Fruit fly (Drosophila melanogaster) whole organism, embryonic: Measurements from ENCODE around the gene Rpp20.

Source experiments
- Adf1 ChIP-seq: fragments of 200-800 bp; sonication (Bioruptor generic); IDR thresholded peaks from 2 replicates; pipeline ENCODE4 v1.3.6; 2022; ENCODE audit warnings: missing biosample characterization, missing genetic modification characterization
- Aef1 ChIP-seq: fragments of 200-800 bp; sonication (Bioruptor generic); IDR thresholded peaks from 3 replicates; pipeline ENCODE4 v1.3.6; 2022; ENCODE audit warnings: missing biosample characterization, missing genetic modification characterization
- Awh ChIP-seq: fragments of 200-800 bp; sonication (Bioruptor generic); IDR thresholded peaks from 2 replicates; pipeline ENCODE4, ENCODE4 v1.3.6; 2022; ENCODE audit warnings: missing biosample characterization, missing genetic modification characterization
- CG10462 ChIP-seq: fragments of 200-800 bp; sonication (Bioruptor generic); optimal IDR thresholded peaks from 2 replicates; lab custom pipeline; 2016; ENCODE audit warnings: missing biosample characterization, missing genetic modification characterization
- CG11093 ChIP-seq: fragments of 200-800 bp; sonication (Bioruptor generic); IDR thresholded peaks from 3 replicates; pipeline ENCODE4 v1.3.6; 2022; ENCODE audit warnings: missing biosample characterization, missing genetic modification characterization
- CG11504 ChIP-seq: fragments of 200-800 bp; sonication (Bioruptor generic); optimal IDR thresholded peaks from 3 replicates; lab custom pipeline; 2019; ENCODE audit warnings: missing biosample characterization, mild to moderate bottlenecking, missing genetic modification characterization, moderate library complexity
- CG11723 ChIP-seq: fragments of 200-800 bp; sonication (Bioruptor generic); optimal IDR thresholded peaks from 2 replicates; lab custom pipeline; 2017; ENCODE audit warnings: missing biosample characterization, mild to moderate bottlenecking, missing genetic modification characterization
- CG12299 ChIP-seq: fragments of 200-800 bp; sonication (Bioruptor generic); optimal IDR thresholded peaks from 2 replicates; lab custom pipeline; 2018; ENCODE audit warnings: missing biosample characterization, mild to moderate bottlenecking, missing genetic modification characterization
- CG12769 ChIP-seq: fragments of 200-800 bp; sonication (Bioruptor generic); optimal IDR thresholded peaks from 2 replicates; lab custom pipeline; 2019; ENCODE audit warnings: missing biosample characterization, mild to moderate bottlenecking, missing genetic modification characterization, moderate library complexity
- CG15011 ChIP-seq: fragments of 200-800 bp; sonication (Bioruptor generic); optimal IDR thresholded peaks from 3 replicates; lab custom pipeline; 2018; ENCODE audit warnings: missing biosample characterization, mild to moderate bottlenecking, missing genetic modification characterization
- CG17328 ChIP-seq: fragments of 200-800 bp; sonication (Bioruptor generic); IDR thresholded peaks from 2 replicates; pipeline ENCODE4 v1.3.6; 2022; ENCODE audit warnings: missing biosample characterization, missing genetic modification characterization
- CG3281 ChIP-seq: fragments of 200-800 bp; sonication (Bioruptor generic); optimal IDR thresholded peaks from 3 replicates; lab custom pipeline; 2017; ENCODE audit warnings: missing biosample characterization, mild to moderate bottlenecking, missing genetic modification characterization
- CG4404 ChIP-seq: fragments of 200-800 bp; sonication (Bioruptor generic); IDR thresholded peaks from 2 replicates; pipeline ENCODE4 v1.3.6; 2022; ENCODE audit warnings: missing biosample characterization, missing genetic modification characterization
- CG4820 ChIP-seq: fragments of 200-800 bp; sonication (Bioruptor generic); optimal IDR thresholded peaks from 3 replicates; lab custom pipeline; 2016; ENCODE audit warnings: missing biosample characterization, missing genetic modification characterization
- CG6175 ChIP-seq: fragments of 200-800 bp; sonication (Bioruptor generic); IDR thresholded peaks from 3 replicates; pipeline ENCODE4 v1.3.6; 2022; ENCODE audit warnings: missing biosample characterization, missing genetic modification characterization
- CG6254 ChIP-seq: fragments of 200-800 bp; sonication (Bioruptor generic); optimal IDR thresholded peaks from 3 replicates; lab custom pipeline; 2017; ENCODE audit warnings: mild to moderate bottlenecking, missing biosample characterization, missing genetic modification reagents, missing genetic modification characterization
- CG7372 ChIP-seq: fragments of 200-800 bp; sonication (Bioruptor generic); IDR thresholded peaks from 2 replicates; pipeline ENCODE4 v1.3.6; 2022; ENCODE audit warnings: missing biosample characterization, missing genetic modification characterization
- CG8281 ChIP-seq: fragments of 200-800 bp; sonication (Bioruptor generic); optimal IDR thresholded peaks from 2 replicates; lab custom pipeline; 2018; ENCODE audit warnings: missing biosample characterization, mild to moderate bottlenecking, missing genetic modification characterization, moderate library complexity
- CG9609 ChIP-seq: fragments of 200-800 bp; sonication (Bioruptor generic); optimal IDR thresholded peaks from 3 replicates; lab custom pipeline; 2016; ENCODE audit warnings: missing biosample characterization, missing genetic modification characterization
- CHES-1-like ChIP-seq: fragments of 200-800 bp; sonication (Bioruptor generic); optimal IDR thresholded peaks from 2 replicates; lab custom pipeline; 2016; ENCODE audit warnings: missing biosample characterization, missing genetic modification characterization
- Ets97D ChIP-seq: fragments of 200-800 bp; sonication (Bioruptor generic); optimal IDR thresholded peaks from 3 replicates; lab custom pipeline; 2016; ENCODE audit warnings: missing biosample characterization, missing genetic modification characterization
- Hr51 ChIP-seq, 2 experiments: fragments of 200-800 bp; sonication (Bioruptor generic); optimal IDR thresholded peaks; 2 replicates in 1 of 2; 3 replicates in 1 of 2; lab custom pipeline; 2016 to 2018; ENCODE audit warnings: missing biosample characterization in 2 of 2, missing genetic modification characterization in 2 of 2, mild to moderate bottlenecking in 1 of 2, moderate library complexity in 1 of 2
- Mad ChIP-seq: fragments of 200-800 bp; sonication (Bioruptor generic); optimal IDR thresholded peaks from 2 replicates; lab custom pipeline; 2016; ENCODE audit warnings: missing biosample characterization, missing genetic modification characterization
- Mrtf ChIP-seq: fragments of 200-800 bp; sonication (Bioruptor generic); IDR thresholded peaks from 3 replicates; pipeline ENCODE4 v1.3.6; 2022; ENCODE audit warnings: missing biosample characterization, missing genetic modification characterization
- Nf-YB ChIP-seq: fragments of 200-800 bp; sonication (Bioruptor generic); optimal IDR thresholded peaks from 3 replicates; lab custom pipeline; 2019; ENCODE audit warnings: missing biosample characterization, mild to moderate bottlenecking, missing genetic modification characterization, moderate library complexity
- Oaz ChIP-seq: fragments of 200-800 bp; sonication (Bioruptor generic); IDR thresholded peaks from 2 replicates; pipeline ENCODE4 v1.3.6; 2022; ENCODE audit warnings: missing biosample characterization, missing genetic modification characterization
- Vsx1 ChIP-seq: fragments of 200-800 bp; sonication (Bioruptor generic); optimal IDR thresholded peaks from 2 replicates; lab custom pipeline; 2017; ENCODE audit warnings: missing biosample characterization, mild to moderate bottlenecking, missing genetic modification characterization, missing genetic modification reagents
- abd-A ChIP-seq: fragments of 200-800 bp; sonication (Bioruptor generic); optimal IDR thresholded peaks from 3 replicates; lab custom pipeline; 2019; ENCODE audit warnings: missing biosample characterization, mild to moderate bottlenecking, missing genetic modification characterization, moderate library complexity
- ash1 ChIP-seq: fragments of 200-800 bp; sonication (Bioruptor generic); optimal IDR thresholded peaks from 2 replicates; lab custom pipeline; 2018; ENCODE audit warnings: missing biosample characterization, mild to moderate bottlenecking, missing genetic modification characterization
- ato ChIP-seq: fragments of 200-800 bp; sonication (Bioruptor generic); IDR thresholded peaks from 2 replicates; pipeline ENCODE4 v1.3.6; 2022; ENCODE audit warnings: missing biosample characterization, missing genetic modification characterization; ENCODE audit not compliant: partially characterized antibody
- cg ChIP-seq: fragments of 200-800 bp; sonication (Bioruptor generic); optimal IDR thresholded peaks from 3 replicates; lab custom pipeline; 2019; ENCODE audit warnings: missing biosample characterization, mild to moderate bottlenecking, missing genetic modification characterization, moderate library complexity
- chm ChIP-seq: fragments of 200-800 bp; sonication (Bioruptor generic); IDR thresholded peaks from 2 replicates; pipeline ENCODE4 v1.3.6; 2022; ENCODE audit warnings: missing biosample characterization, missing genetic modification characterization
- dmrt99B ChIP-seq: fragments of 200-800 bp; sonication (Bioruptor generic); optimal IDR thresholded peaks from 2 replicates; lab custom pipeline; 2018; ENCODE audit warnings: missing biosample characterization, mild to moderate bottlenecking, missing genetic modification characterization, moderate library complexity
- dysf ChIP-seq: fragments of 200-800 bp; sonication (Bioruptor generic); IDR thresholded peaks from 3 replicates; pipeline ENCODE4 v1.3.6; 2022; ENCODE audit warnings: missing biosample characterization, missing genetic modification characterization
- esg ChIP-seq: fragments of 200-800 bp; sonication (Bioruptor generic); conservative IDR thresholded peaks from 2 replicates; pipeline ENCODE4 v1.3.6; 2022; ENCODE audit warnings: missing biosample characterization, missing genetic modification characterization
- gcm ChIP-seq: fragments of 200-800 bp; sonication (Bioruptor generic); optimal IDR thresholded peaks from 2 replicates; lab custom pipeline; 2019; ENCODE audit warnings: missing biosample characterization, mild to moderate bottlenecking, missing genetic modification characterization, moderate library complexity
- gsb-n ChIP-seq: fragments of 200-800 bp; sonication (Bioruptor generic); optimal IDR thresholded peaks from 3 replicates; lab custom pipeline; 2018; ENCODE audit warnings: missing biosample characterization, mild to moderate bottlenecking, missing genetic modification characterization
- ham ChIP-seq: fragments of 200-800 bp; sonication (Bioruptor generic); IDR thresholded peaks from 2 replicates; pipeline ENCODE4 v1.3.6; 2022; ENCODE audit warnings: missing biosample characterization, missing genetic modification characterization
- hb ChIP-seq: fragments of 200-800 bp; sonication (Bioruptor generic); IDR thresholded peaks from 3 replicates; pipeline ENCODE4 v1.3.6; 2022; ENCODE audit warnings: missing biosample characterization, missing genetic modification characterization; ENCODE audit not compliant: partially characterized antibody
- ken ChIP-seq: fragments of 200-800 bp; sonication (Bioruptor generic); IDR thresholded peaks from 3 replicates; pipeline ENCODE4 v1.3.6; 2022; ENCODE audit warnings: missing biosample characterization, missing genetic modification characterization
- mam ChIP-seq: fragments of 200-800 bp; sonication (Bioruptor generic); optimal IDR thresholded peaks from 3 replicates; lab custom pipeline; 2016; ENCODE audit warnings: missing biosample characterization, missing genetic modification characterization
- scrt ChIP-seq: fragments of 200-800 bp; sonication (Bioruptor generic); optimal IDR thresholded peaks from 2 replicates; lab custom pipeline; 2018; ENCODE audit warnings: missing biosample characterization, mild to moderate bottlenecking, missing genetic modification characterization, moderate library complexity
- seq ChIP-seq: fragments of 200-800 bp; sonication (Bioruptor generic); IDR thresholded peaks from 2 replicates; pipeline ENCODE4 v1.3.6; 2022; ENCODE audit warnings: missing biosample characterization, missing genetic modification characterization
- slp2 ChIP-seq: fragments of 200-800 bp; sonication (Bioruptor generic); optimal IDR thresholded peaks from 2 replicates; lab custom pipeline; 2016; ENCODE audit warnings: missing biosample characterization, missing genetic modification characterization
- sqz ChIP-seq: fragments of 200-800 bp; sonication (Bioruptor generic); optimal IDR thresholded peaks from 3 replicates; lab custom pipeline; 2018; ENCODE audit warnings: missing biosample characterization, mild to moderate bottlenecking, missing genetic modification characterization
- tin ChIP-seq: fragments of 200-800 bp; sonication (Bioruptor generic); optimal IDR thresholded peaks from 3 replicates; lab custom pipeline; 2016; ENCODE audit warnings: missing biosample characterization, missing genetic modification characterization
- tio ChIP-seq: fragments of 200-800 bp; sonication (Bioruptor generic); optimal IDR thresholded peaks from 2 replicates; lab custom pipeline; 2017; ENCODE audit warnings: missing biosample characterization, missing genetic modification characterization, inconsistent platforms
- tup ChIP-seq: fragments of 200-800 bp; sonication (Bioruptor generic); optimal IDR thresholded peaks from 2 replicates; lab custom pipeline; 2016; ENCODE audit warnings: missing biosample characterization, mild to moderate bottlenecking, missing genetic modification characterization, moderate library complexity
- unpg ChIP-seq: fragments of 200-800 bp; sonication (Bioruptor generic); optimal IDR thresholded peaks from 3 replicates; lab custom pipeline; 2018; ENCODE audit warnings: missing biosample characterization, mild to moderate bottlenecking, missing genetic modification characterization, moderate library complexity
- yki ChIP-seq: fragments of >200 bp; optimal IDR thresholded peaks from 3 replicates; lab custom pipeline; 2018
- zen ChIP-seq: fragments of 200-800 bp; sonication (Bioruptor generic); optimal IDR thresholded peaks from 3 replicates; lab custom pipeline; 2018; ENCODE audit warnings: missing biosample characterization, mild to moderate bottlenecking, missing genetic modification characterization, moderate library complexity

The Rpp20 gene

dm6 chrX:19750626-19751149, 6.5 kb downstream of the Rpp20 start, which contains the start of gene Abcd3 (continued):
- TF ChIP-seq chm (GFP tag; lab: Robert Waterston, UW) = peak; percentile 66; the same call in 1 of the 2 replicates
- no peak for TF ChIP-seq tin (GFP tag; lab: Kevin White, UChicago)
- no peak for TF ChIP-seq Mrtf (GFP tag; lab: Robert Waterston, UW)
- peak; percentile 68; the same call in 1 of the 2 replicates for TF ChIP-seq seq (GFP tag; lab: Robert Waterston, UW)
- TF ChIP-seq Vsx1 (GFP tag; lab: Kevin White, UChicago) = no peak
- no peak for TF ChIP-seq tup (GFP tag; lab: Kevin White, UChicago)
- no peak for TF ChIP-seq unpg (GFP tag; lab: Kevin White, UChicago)
- peak; percentile 100 for TF ChIP-seq CG3281
- TF ChIP-seq CG15011 = no peak
- peak; percentile 31 for TF ChIP-seq CG6254 (GFP tag; lab: Kevin White, UChicago)
- TF ChIP-seq abd-A (tag; lab: Kevin White, UChicago) = no peak
- TF ChIP-seq slp2 (GFP tag; lab: Kevin White, UChicago) = no peak
- no peak for TF ChIP-seq CG4820 (GFP tag; lab: Kevin White, UChicago)
- TF ChIP-seq ken = peak; percentile 56; the same call in 1 of the 3 replicates
- TF ChIP-seq Hr51 (GFP tag; optimal IDR thresholded peaks at IDR 0.05; lab: Kevin White, UChicago) = peak in 1 of 2 experiments; percentile 13
- no peak for TF ChIP-seq CG9609 (GFP tag; lab: Kevin White, UChicago)
- no peak for TF ChIP-seq CG10462 (GFP tag; lab: Kevin White, UChicago)
- peak; percentile 66 for TF ChIP-seq scrt (GFP tag; lab: Kevin White, UChicago)
- TF ChIP-seq tio (GFP tag; lab: Kevin White, UChicago) = no peak
- TF ChIP-seq hb (GFP tag; lab: Robert Waterston, UW) = peak; percentile 67; the same call in 2 of the 3 replicates
- TF ChIP-seq sqz (GFP tag; lab: Kevin White, UChicago) = no peak
- 0 out of 2 replicates have a peak, but pooled peaks have one; percentile 42 for TF ChIP-seq Awh (GFP tag; lab: Robert Waterston, UW)
- TF ChIP-seq CG12769 (tag; lab: Kevin White, UChicago) = peak; percentile 22
- peak; percentile 56 for TF ChIP-seq gcm (GFP tag; lab: Kevin White, UChicago)
- peak; percentile 18 for TF ChIP-seq Ets97D (GFP tag; lab: Kevin White, UChicago)
- no peak for TF ChIP-seq esg
- TF ChIP-seq CG7372 (GFP tag; lab: Robert Waterston, UW) = no peak
- TF ChIP-seq CG8281 = no peak
- TF ChIP-seq CG11093 (GFP tag; lab: Robert Waterston, UW) = no peak
- peak; percentile 28 for TF ChIP-seq CG11723 (GFP tag; lab: Kevin White, UChicago)
- TF ChIP-seq CHES-1-like (GFP tag; lab: Kevin White, UChicago) = peak; percentile 19
- no peak for TF ChIP-seq CG17328 (GFP tag; lab: Robert Waterston, UW)
- peak; percentile 76 for TF ChIP-seq cg (GFP tag; lab: Kevin White, UChicago)
- TF ChIP-seq dmrt99B (tag; lab: Kevin White, UChicago) = peak; percentile 25
- no peak for TF ChIP-seq yki (lab: Kevin White, UChicago)
- peak; percentile 60; the same call in 1 of the 2 replicates for TF ChIP-seq ato
- no peak for TF ChIP-seq gsb-n (tag; lab: Kevin White, UChicago)
- no peak for TF ChIP-seq ham (GFP tag; lab: Robert Waterston, UW)
- no peak for TF ChIP-seq Aef1 (GFP tag; lab: Robert Waterston, UW)
- no peak for TF ChIP-seq Mad (GFP tag; lab: Kevin White, UChicago)
- TF ChIP-seq mam = no peak
- TF ChIP-seq Oaz (GFP tag; lab: Robert Waterston, UW) = no peak
- TF ChIP-seq CG4404 (GFP tag; lab: Robert Waterston, UW) = no peak
- TF ChIP-seq CG12299 (tag; lab: Kevin White, UChicago) = peak; percentile 42
- peak; percentile 60; the same call in 1 of the 2 replicates for TF ChIP-seq Adf1 (GFP tag; lab: Robert Waterston, UW)
- TF ChIP-seq Nf-YB = peak; percentile 13
- TF ChIP-seq CG6175 = 0 out of 3 replicates have a peak, but pooled peaks have one; percentile 40
- TF ChIP-seq CG11504 (tag; lab: Kevin White, UChicago) = peak; percentile 10
- TF ChIP-seq ash1 (GFP tag; lab: Kevin White, UChicago) = no peak
- TF ChIP-seq dysf (GFP tag; lab: Robert Waterston, UW) = no peak
- peak; percentile 34 for TF ChIP-seq zen (tag; lab: Kevin White, UChicago)
